Fruit fly (Drosophila melanogaster): ENCODE results near the gene fok.

The fok gene

dm6 chr2L:20057391-20057790, 27.5 kb downstream of the fok start:
- TF ChIP-seq CG11617 (GFP tag; optimal IDR thresholded peaks at IDR 0.05) (no peak), pad (GFP tag; optimal IDR thresholded peaks at IDR 0.05) (no peak), CG14711 (tag; optimal IDR thresholded peaks at IDR 0.05) (no peak), CG12768 (GFP tag; optimal IDR thresholded peaks at IDR 0.05) (no peak), Crg-1 (GFP tag; optimal IDR thresholded peaks at IDR 0.05) (no peak), toe (GFP tag; optimal IDR thresholded peaks at IDR 0.05) (no peak)

- TF ChIP-seq ovo (GFP tag; optimal IDR thresholded peaks at IDR 0.05) (no peak), CG11617 (GFP tag; optimal IDR thresholded peaks at IDR 0.05) (no peak), CG1620 (GFP tag; optimal IDR thresholded peaks at IDR 0.05) (no peak)
These were observed 33.5 kb downstream of the fok start for dm6 chr2L:20051172-20051893.
